Fruit fly (Drosophila melanogaster) whole organism, embryonic: ENCODE results near the gene CG13920.

Source experiments
- CG10321 ChIP-seq: fragments of 200-800 bp; sonication (Bioruptor generic); IDR thresholded peaks from 2 replicates; pipeline ENCODE4 v1.3.6; 2022; ENCODE audit warnings: missing biosample characterization, missing genetic modification characterization
- CG11504 ChIP-seq: fragments of 200-800 bp; sonication (Bioruptor generic); optimal IDR thresholded peaks from 3 replicates; lab custom pipeline; 2019; ENCODE audit warnings: missing biosample characterization, mild to moderate bottlenecking, missing genetic modification characterization, moderate library complexity
- CG1233 ChIP-seq: fragments of 200-800 bp; sonication (Bioruptor generic); optimal IDR thresholded peaks from 4 replicates; lab custom pipeline; 2018; ENCODE audit warnings: missing biosample characterization, mild to moderate bottlenecking, missing genetic modification characterization
- CG14667 ChIP-seq: fragments of 200-800 bp; sonication (Bioruptor generic); IDR thresholded peaks from 2 replicates; pipeline ENCODE4 v1.3.6; 2022; ENCODE audit warnings: missing biosample characterization, missing genetic modification characterization
- CG14965 ChIP-seq: fragments of 200-800 bp; sonication (Bioruptor generic); optimal IDR thresholded peaks from 2 replicates; lab custom pipeline; 2016; ENCODE audit warnings: missing biosample characterization, missing genetic modification characterization, borderline replicate concordance
- CG15011 ChIP-seq: fragments of 200-800 bp; sonication (Bioruptor generic); optimal IDR thresholded peaks from 3 replicates; lab custom pipeline; 2018; ENCODE audit warnings: missing biosample characterization, mild to moderate bottlenecking, missing genetic modification characterization
- CG15073 ChIP-seq: fragments of 200-800 bp; sonication (Bioruptor generic); optimal IDR thresholded peaks from 2 replicates; lab custom pipeline; 2016; ENCODE audit warnings: missing biosample characterization, missing genetic modification characterization
- CG17359 ChIP-seq: fragments of 200-800 bp; sonication (Bioruptor generic); optimal IDR thresholded peaks from 3 replicates; lab custom pipeline; 2018; ENCODE audit warnings: missing biosample characterization, mild to moderate bottlenecking, missing genetic modification characterization, moderate library complexity
- CG17568 ChIP-seq: fragments of 200-800 bp; sonication (Bioruptor generic); optimal IDR thresholded peaks from 2 replicates; lab custom pipeline; 2018; ENCODE audit warnings: missing biosample characterization, mild to moderate bottlenecking, missing genetic modification characterization, moderate library complexity
- CG2120 ChIP-seq: fragments of 200-800 bp; sonication (Bioruptor generic); optimal IDR thresholded peaks from 3 replicates; lab custom pipeline; 2016; ENCODE audit warnings: missing biosample characterization, missing genetic modification characterization
- CG2129 ChIP-seq: fragments of 200-800 bp; sonication (Bioruptor generic); IDR thresholded peaks from 2 replicates; pipeline ENCODE4 v1.3.6; 2022; ENCODE audit warnings: missing biosample characterization, missing genetic modification characterization; ENCODE audit not compliant: partially characterized antibody
- CG32767 ChIP-seq: fragments of 200-800 bp; sonication (Bioruptor generic); IDR thresholded peaks from 2 replicates; pipeline ENCODE4 v1.3.6; 2022; ENCODE audit warnings: missing biosample characterization, missing genetic modification characterization
- CG3407 ChIP-seq: fragments of 200-800 bp; sonication (Bioruptor generic); optimal IDR thresholded peaks from 2 replicates; lab custom pipeline; 2018; ENCODE audit warnings: missing biosample characterization, mild to moderate bottlenecking, missing genetic modification characterization
- CG4282 ChIP-seq: fragments of 200-800 bp; sonication (Bioruptor generic); optimal IDR thresholded peaks from 2 replicates; lab custom pipeline; 2016; ENCODE audit warnings: missing biosample characterization, missing genetic modification characterization
- CG4820 ChIP-seq: fragments of 200-800 bp; sonication (Bioruptor generic); optimal IDR thresholded peaks from 3 replicates; lab custom pipeline; 2016; ENCODE audit warnings: missing biosample characterization, missing genetic modification characterization
- CG6689 ChIP-seq: fragments of 200-800 bp; sonication (Bioruptor generic); IDR thresholded peaks from 2 replicates; pipeline ENCODE4 v1.3.6; 2022; ENCODE audit warnings: missing biosample characterization, missing genetic modification characterization
- CrebB ChIP-seq: fragments of 200-800 bp; sonication (Bioruptor generic); optimal IDR thresholded peaks from 3 replicates; lab custom pipeline; 2018; ENCODE audit warnings: missing biosample characterization, mild to moderate bottlenecking, missing genetic modification characterization
- Dll ChIP-seq: fragments of 200-800 bp; sonication (Bioruptor generic); IDR thresholded peaks from 4 replicates; pipeline ENCODE4 v1.3.6; 2022; ENCODE audit warnings: missing biosample characterization, missing genetic modification characterization; ENCODE audit not compliant: partially characterized antibody
- Dp ChIP-seq: fragments of 200-800 bp; sonication (Bioruptor generic); optimal IDR thresholded peaks from 2 replicates; lab custom pipeline; 2018; ENCODE audit warnings: missing biosample characterization, mild to moderate bottlenecking, missing genetic modification characterization, moderate library complexity
- Drgx ChIP-seq: fragments of 200-800 bp; sonication (Bioruptor generic); IDR thresholded peaks from 2 replicates; pipeline ENCODE4 v1.3.6; 2022; ENCODE audit warnings: missing biosample characterization, missing genetic modification characterization
- E2f2 ChIP-seq: fragments of 200-800 bp; sonication (Bioruptor generic); IDR thresholded peaks from 2 replicates; pipeline ENCODE4 v1.3.6; 2022; ENCODE audit warnings: missing biosample characterization, missing genetic modification characterization
- Fer1 ChIP-seq: fragments of 200-800 bp; sonication (Bioruptor generic); optimal IDR thresholded peaks from 2 replicates; lab custom pipeline; 2017; ENCODE audit warnings: missing biosample characterization, mild to moderate bottlenecking, missing genetic modification characterization
- Fer3 ChIP-seq: fragments of 200-800 bp; sonication (Bioruptor generic); optimal IDR thresholded peaks from 2 replicates; lab custom pipeline; 2018; ENCODE audit warnings: missing biosample characterization, mild to moderate bottlenecking, missing genetic modification characterization, moderate library complexity
- Hr78 ChIP-seq, 2 experiments: fragments of 200-800 bp in 1 of 2; fragments of >200 bp in 1 of 2; sonication (Bioruptor generic) in 1 of 2; optimal IDR thresholded peaks; 2 replicates each; lab custom pipeline; 2017 to 2019; ENCODE audit warnings: missing biosample characterization in 2 of 2, missing genetic modification characterization in 2 of 2, mild to moderate bottlenecking in 1 of 2, moderate library complexity in 1 of 2
- Kr ChIP-seq: fragments of 200-800 bp; sonication (Bioruptor generic); optimal IDR thresholded peaks from 2 replicates; lab custom pipeline; 2017; ENCODE audit warnings: missing biosample characterization, mild to moderate bottlenecking, missing genetic modification characterization
- MESR4 ChIP-seq: fragments of 200-800 bp; sonication (Bioruptor generic); optimal IDR thresholded peaks from 2 replicates; lab custom pipeline; 2018; ENCODE audit warnings: missing biosample characterization, mild to moderate bottlenecking, missing genetic modification characterization, moderate library complexity
- Mes4 ChIP-seq: fragments of 200-800 bp; sonication (Bioruptor generic); optimal IDR thresholded peaks from 2 replicates; lab custom pipeline; 2016; ENCODE audit warnings: missing biosample characterization, missing genetic modification characterization
- Opbp ChIP-seq: fragments of 200-800 bp; sonication (Bioruptor generic); IDR thresholded peaks from 3 replicates; pipeline ENCODE4 v1.3.6; 2022; ENCODE audit warnings: missing biosample characterization, missing genetic modification characterization; ENCODE audit not compliant: partially characterized antibody
- PHDP ChIP-seq: fragments of 200-800 bp; sonication (Bioruptor generic); optimal IDR thresholded peaks from 3 replicates; lab custom pipeline; 2018; ENCODE audit warnings: missing biosample characterization, mild to moderate bottlenecking, missing genetic modification characterization, moderate library complexity
- Pdp1 ChIP-seq, 2 experiments: fragments of 200-800 bp; sonication (Bioruptor generic); optimal IDR thresholded peaks; 3 replicates each; lab custom pipeline; 2016; ENCODE audit warnings: missing biosample characterization in 2 of 2, missing genetic modification characterization in 2 of 2, mild to moderate bottlenecking in 1 of 2, moderate library complexity in 1 of 2
- Sin3A ChIP-seq: fragments of >200 bp; optimal IDR thresholded peaks from 2 replicates; lab custom pipeline; 2018
- Usf ChIP-seq: fragments of 200-800 bp; sonication (Bioruptor generic); optimal IDR thresholded peaks from 2 replicates; lab custom pipeline; 2017; ENCODE audit warnings: missing genotype, missing biosample characterization, missing genetic modification characterization
- ara ChIP-seq: fragments of 200-800 bp; sonication (Bioruptor generic); IDR thresholded peaks from 2 replicates; pipeline ENCODE4 v1.3.6; 2022; ENCODE audit warnings: missing biosample characterization, missing genetic modification characterization
- bowl ChIP-seq: fragments of 200-800 bp; sonication (Bioruptor generic); IDR thresholded peaks from 2 replicates; pipeline ENCODE4 v1.3.6; 2022; ENCODE audit warnings: missing biosample characterization, missing genetic modification characterization
- bsh ChIP-seq, 2 experiments: fragments of 200-800 bp; sonication (Bioruptor generic); optimal IDR thresholded peaks; 2 replicates each; lab custom pipeline; 2017 to 2018; ENCODE audit warnings: mild to moderate bottlenecking in 2 of 2, missing biosample characterization in 2 of 2, missing genetic modification characterization in 2 of 2, moderate library complexity in 1 of 2
- cas ChIP-seq: fragments of 200-800 bp; sonication (Bioruptor generic); IDR thresholded peaks from 2 replicates; pipeline ENCODE4 v1.3.6; 2022; ENCODE audit warnings: missing biosample characterization, missing genetic modification characterization
- chm ChIP-seq: fragments of 200-800 bp; sonication (Bioruptor generic); IDR thresholded peaks from 2 replicates; pipeline ENCODE4 v1.3.6; 2022; ENCODE audit warnings: missing biosample characterization, missing genetic modification characterization
- crc ChIP-seq: fragments of 200-800 bp; sonication (Bioruptor generic); optimal IDR thresholded peaks from 2 replicates; lab custom pipeline; 2016; ENCODE audit warnings: missing biosample characterization, missing genetic modification characterization
- gem ChIP-seq: fragments of 200-800 bp; sonication (Bioruptor generic); optimal IDR thresholded peaks from 2 replicates; lab custom pipeline; 2019; ENCODE audit warnings: missing biosample characterization, mild to moderate bottlenecking, missing genetic modification characterization, moderate library complexity
- gfzf ChIP-seq: fragments of 200-800 bp; sonication (Bioruptor generic); optimal IDR thresholded peaks from 2 replicates; lab custom pipeline; 2016; ENCODE audit warnings: missing biosample characterization, mild to moderate bottlenecking, missing genetic modification characterization, moderate library complexity
- h ChIP-seq: fragments of >200 bp; optimal IDR thresholded peaks from 2 replicates; lab custom pipeline; 2017
- peb ChIP-seq: fragments of 200-800 bp; sonication (Bioruptor generic); IDR thresholded peaks from 2 replicates; pipeline ENCODE4 v1.3.6; 2022; ENCODE audit warnings: missing biosample characterization, missing genetic modification characterization
- phol ChIP-seq: fragments of 200-800 bp; sonication (Bioruptor generic); optimal IDR thresholded peaks from 3 replicates; lab custom pipeline; 2018; ENCODE audit warnings: missing biosample characterization, mild to moderate bottlenecking, missing genetic modification characterization, moderate library complexity
- ranshi ChIP-seq: fragments of 200-800 bp; sonication (Bioruptor generic); IDR thresholded peaks from 2 replicates; pipeline ENCODE4 v1.3.6; 2022; ENCODE audit warnings: missing biosample characterization, missing genetic modification characterization
- sisA ChIP-seq: fragments of 200-800 bp; sonication (Bioruptor generic); IDR thresholded peaks from 2 replicates; pipeline ENCODE4 v1.3.6; 2022; ENCODE audit warnings: missing biosample characterization, missing genetic modification characterization
- slou ChIP-seq: fragments of 200-800 bp; sonication (Bioruptor generic); optimal IDR thresholded peaks from 3 replicates; lab custom pipeline; 2016; ENCODE audit warnings: missing biosample characterization, missing genetic modification characterization
- sr ChIP-seq: fragments of 200-800 bp; sonication (Bioruptor generic); IDR thresholded peaks from 3 replicates; pipeline ENCODE4 v1.3.6; 2022; ENCODE audit warnings: missing biosample characterization, missing genetic modification characterization
- trem ChIP-seq: fragments of 200-800 bp; optimal IDR thresholded peaks from 3 replicates; lab custom pipeline; 2019; ENCODE audit warnings: missing biosample characterization, mild to moderate bottlenecking, missing genetic modification characterization, moderate library complexity
- vnd ChIP-seq: fragments of 200-800 bp; sonication (Bioruptor generic); IDR thresholded peaks from 3 replicates; pipeline ENCODE4 v1.3.6; 2022; ENCODE audit warnings: missing biosample characterization, missing genetic modification characterization; ENCODE audit not compliant: partially characterized antibody
- wor ChIP-seq: fragments of 200-800 bp; sonication (Bioruptor generic); IDR thresholded peaks from 2 replicates; pipeline ENCODE4 v1.3.6; 2022; ENCODE audit warnings: missing biosample characterization, missing genetic modification characterization
- yki ChIP-seq: fragments of >200 bp; optimal IDR thresholded peaks from 3 replicates; lab custom pipeline; 2018
- z ChIP-seq: fragments of 200-800 bp; sonication (Bioruptor generic); IDR thresholded peaks from 3 replicates; pipeline ENCODE4 v1.3.6; 2022; ENCODE audit warnings: missing biosample characterization, missing genetic modification characterization

Gene CG13920

DNA sequence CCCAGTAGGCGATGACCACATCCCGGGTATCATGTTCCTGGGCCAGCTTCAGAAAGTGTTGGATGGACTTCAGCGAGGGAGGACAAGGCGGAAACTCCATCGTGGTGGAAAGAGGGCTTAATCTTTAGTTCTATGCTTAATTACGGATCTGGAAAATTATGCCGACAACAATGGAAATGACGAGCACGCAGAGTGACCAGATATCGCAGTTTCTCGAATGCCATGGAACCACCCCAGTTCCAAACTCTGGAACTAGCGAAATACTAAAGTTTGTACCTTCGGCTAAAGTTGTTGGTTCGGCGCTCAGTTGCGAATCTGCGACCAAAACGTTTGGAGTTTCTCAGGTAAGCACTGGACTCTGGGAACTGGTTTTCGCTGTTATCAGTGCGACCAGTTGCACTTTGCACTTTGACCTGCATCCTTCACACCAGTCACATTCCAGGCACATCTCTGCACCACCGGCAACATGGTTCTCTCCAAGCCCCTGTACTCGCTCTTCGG lies 4.0 kb downstream of the CG13920 start, which contains the start of the genes CG7970 and Vta1 (continued):
- TF ChIP-seq ranshi (GFP tag; lab: Robert Waterston, UW) = no peak
- TF ChIP-seq sr (GFP tag; lab: Robert Waterston, UW) = no peak
- TF ChIP-seq CG6689 (GFP tag; lab: Robert Waterston, UW) = no peak
- no peak for TF ChIP-seq phol
- TF ChIP-seq ara (GFP tag; lab: Robert Waterston, UW) = no peak
- TF ChIP-seq CG14965 (GFP tag; lab: Kevin White, UChicago) = no peak
- no peak for TF ChIP-seq CG4820 (GFP tag; lab: Kevin White, UChicago)
- peak in 1 of 2 experiments; percentile 94 for TF ChIP-seq Hr78 (GFP tag; optimal IDR thresholded peaks at IDR 0.05; lab: Kevin White, UChicago)
- no peak for TF ChIP-seq Fer3 (tag; lab: Kevin White, UChicago)
- TF ChIP-seq slou = no peak
- no peak for TF ChIP-seq yki (lab: Kevin White, UChicago)
- no peak for TF ChIP-seq CG4282
- no peak for TF ChIP-seq peb (GFP tag; lab: Robert Waterston, UW)
- TF ChIP-seq trem (tag; lab: Kevin White, UChicago) = peak; percentile 32
- no peak for TF ChIP-seq CG15073 (GFP tag; lab: Kevin White, UChicago)
- TF ChIP-seq Mes4 (GFP tag; lab: Kevin White, UChicago) = no peak
- peak; percentile 85 for TF ChIP-seq gfzf (GFP tag; lab: Kevin White, UChicago)
- TF ChIP-seq Fer1 (GFP tag; lab: Kevin White, UChicago) = no peak
- no peak for TF ChIP-seq CG2120 (GFP tag; lab: Kevin White, UChicago)
- no peak for TF ChIP-seq cas (GFP tag; lab: Robert Waterston, UW)
- no peak for TF ChIP-seq sisA (GFP tag; lab: Robert Waterston, UW)
- peak; percentile 47 for TF ChIP-seq Sin3A (lab: Kevin White, UChicago)
- no peak for TF ChIP-seq Kr (GFP tag; lab: Kevin White, UChicago)
- no peak for TF ChIP-seq CG2129 (GFP tag; lab: Robert Waterston, UW)
- TF ChIP-seq vnd (GFP tag; lab: Robert Waterston, UW) = no peak
- TF ChIP-seq CG32767 (GFP tag; lab: Robert Waterston, UW) = no peak
- TF ChIP-seq Pdp1 (GFP tag; optimal IDR thresholded peaks at IDR 0.05; lab: Kevin White, UChicago) = peak in 1 of 2 experiments; percentile 24
- no peak for TF ChIP-seq CG3407
- TF ChIP-seq Dll (GFP tag; lab: Robert Waterston, UW) = 0 out of 4 replicates have a peak, but pooled peaks have one; percentile 26
- TF ChIP-seq CG17568 (GFP tag; lab: Kevin White, UChicago) = no peak
- no peak for TF ChIP-seq PHDP (tag; lab: Kevin White, UChicago)
- 0 out of 3 replicates have a peak, but pooled peaks have one; percentile 44 for TF ChIP-seq Opbp (GFP tag; lab: Robert Waterston, UW)
- peak; percentile 42 for TF ChIP-seq Dp (GFP tag; lab: Kevin White, UChicago)
- no peak for TF ChIP-seq CG17359 (tag; lab: Kevin White, UChicago)
- no peak for TF ChIP-seq Usf (GFP tag; lab: Kevin White, UChicago)
- TF ChIP-seq E2f2 (GFP tag; lab: Robert Waterston, UW) = peak; percentile 42; the same call in 1 of the 2 replicates
- no peak for TF ChIP-seq z (GFP tag; lab: Robert Waterston, UW)
- TF ChIP-seq CG10321 (GFP tag; lab: Robert Waterston, UW) = no peak
- no peak for TF ChIP-seq CG1233 (GFP tag; lab: Kevin White, UChicago)
- no peak for TF ChIP-seq crc (GFP tag; lab: Kevin White, UChicago)
- TF ChIP-seq MESR4 (GFP tag; lab: Kevin White, UChicago) = peak; percentile 68
- no peak for TF ChIP-seq CG15011 (GFP tag; lab: Kevin White, UChicago)
- peak in 1 of 2 experiments; percentile 74 for TF ChIP-seq bsh (GFP tag; optimal IDR thresholded peaks at IDR 0.05; lab: Kevin White, UChicago)
- TF ChIP-seq Drgx = peak; percentile 63
- no peak for TF ChIP-seq CG14667 (GFP tag; lab: Robert Waterston, UW)
- no peak for TF ChIP-seq CG11504 (tag; lab: Kevin White, UChicago)
- TF ChIP-seq chm (GFP tag; lab: Robert Waterston, UW) = no peak
- no peak for TF ChIP-seq wor (GFP tag; lab: Robert Waterston, UW)
- TF ChIP-seq gem (tag; lab: Kevin White, UChicago) = no peak
- no peak for TF ChIP-seq h (lab: Kevin White, UChicago)
- TF ChIP-seq bowl (GFP tag; lab: Robert Waterston, UW) = no peak
- TF ChIP-seq CrebB (tag; lab: Kevin White, UChicago) = no peak
